ENCODE assay signal across 5 fruit fly cellular contexts in the genomic region with DNA sequence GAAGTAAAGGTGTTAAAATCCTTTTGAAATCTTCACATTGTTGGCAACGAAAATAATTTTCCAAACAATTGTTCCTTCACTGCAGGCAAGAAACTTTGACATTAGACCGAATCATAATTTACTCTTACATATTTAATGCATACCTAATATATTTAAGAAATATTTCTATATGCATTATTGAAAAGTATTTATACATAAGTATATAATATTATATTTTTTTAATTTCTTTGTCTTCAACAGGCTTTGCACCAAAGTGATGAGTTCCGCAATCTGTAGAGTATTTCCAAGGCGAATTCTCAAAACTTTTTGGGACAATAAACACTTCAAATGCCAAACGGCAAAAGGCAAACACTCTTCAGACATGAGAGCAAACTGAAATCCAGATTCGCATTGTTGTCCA.
TF ChIP-seq lines count a peak whose summit lies in the region.

No protein-coding gene starts in this region.

- no peak for TF ChIP-seq CTCF in whole organism, embryonic (GFP tag; optimal IDR thresholded peaks at IDR 0.05; lab: Kevin White, UChicago)

TF ChIP-seq in whole organism, adult, 20 proteins besides CTCF, POLR2A, EP300 and RAD21:
- TF ChIP-seq CG12768 (GFP tag; optimal IDR thresholded peaks at IDR 0.05; lab: Kevin White, UChicago) = no peak
- no peak for TF ChIP-seq CG7045 (GFP tag; optimal IDR thresholded peaks at IDR 0.05; lab: Kevin White, UChicago)
- TF ChIP-seq CG14711 (tag; optimal IDR thresholded peaks at IDR 0.05; lab: Kevin White, UChicago) = peak; percentile 8
- peak; percentile 28 for TF ChIP-seq kay (GFP tag; lab: Kevin White, UChicago; ENCODE audit: borderline replicate concordance)

TF ChIP-seq in whole organism, embryonic, 481 proteins besides CTCF, POLR2A, EP300 and RAD21 (continues in another document):
- no peak for TF ChIP-seq Oaz (GFP tag; IDR thresholded peaks at IDR 0.05; lab: Robert Waterston, UW)
- TF ChIP-seq CG18764 (GFP tag; optimal IDR thresholded peaks at IDR 0.05; lab: Kevin White, UChicago) = peak; percentile 20
- TF ChIP-seq CG3407 (GFP tag; optimal IDR thresholded peaks at IDR 0.05; lab: Kevin White, UChicago) = peak; percentile 19
- TF ChIP-seq CG8765 (GFP tag; IDR thresholded peaks at IDR 0.05; lab: Robert Waterston, UW) = no peak
- no peak for TF ChIP-seq Hr39 (optimal IDR thresholded peaks at IDR 0.05; lab: Kevin White, UChicago)
- TF ChIP-seq CG15601 (tag; optimal IDR thresholded peaks at IDR 0.05; lab: Kevin White, UChicago) = peak; percentile 4
- peak; percentile 35; the same call in 1 of the 3 replicates for TF ChIP-seq ase (GFP tag; IDR thresholded peaks at IDR 0.05; lab: Robert Waterston, UW)
- no peak for TF ChIP-seq CG4707 (GFP tag; optimal IDR thresholded peaks at IDR 0.05; lab: Kevin White, UChicago)
- TF ChIP-seq CG14014 (GFP tag; IDR thresholded peaks at IDR 0.05; lab: Robert Waterston, UW) = peak; percentile 38; the same call in 1 of the 2 replicates
- no peak for TF ChIP-seq CG4360 (GFP tag; IDR thresholded peaks at IDR 0.05; lab: Robert Waterston, UW)
- no peak for TF ChIP-seq Atf-2 (GFP tag; optimal IDR thresholded peaks at IDR 0.05; lab: Kevin White, UChicago)
- TF ChIP-seq CG10565 (GFP tag; optimal IDR thresholded peaks at IDR 0.05; lab: Kevin White, UChicago) = no peak
- TF ChIP-seq CG14965 (GFP tag; optimal IDR thresholded peaks at IDR 0.05; lab: Kevin White, UChicago; ENCODE audit: borderline replicate concordance) = no peak
- TF ChIP-seq row (GFP tag; IDR thresholded peaks at IDR 0.05; lab: Robert Waterston, UW) = peak; percentile 72
- 0 out of 2 replicates have a peak, but pooled peaks have one; percentile 39 for TF ChIP-seq ara (GFP tag; IDR thresholded peaks at IDR 0.05; lab: Robert Waterston, UW)
- TF ChIP-seq tin (GFP tag; optimal IDR thresholded peaks at IDR 0.05; lab: Kevin White, UChicago) = no peak
- no peak for TF ChIP-seq hkb (optimal IDR thresholded peaks at IDR 0.05; lab: Kevin White, UChicago)
- TF ChIP-seq hkb (GFP tag; IDR thresholded peaks at IDR 0.05; lab: Robert Waterston, UW) = peak; percentile 75
- TF ChIP-seq al (GFP tag; IDR thresholded peaks at IDR 0.05; lab: Robert Waterston, UW) = no peak
- TF ChIP-seq CG10543 (GFP tag; optimal IDR thresholded peaks at IDR 0.05; lab: Kevin White, UChicago) = no peak

TF ChIP-seq in whole organism, prepupa, 60 proteins besides CTCF, POLR2A, EP300 and RAD21 (continues in another document):
- TF ChIP-seq CG6854 (GFP tag; optimal IDR thresholded peaks at IDR 0.05; lab: Kevin White, UChicago) (no peak), lz (GFP tag; optimal IDR thresholded peaks at IDR 0.05; lab: Kevin White, UChicago) (no peak), fd59A (GFP tag; optimal IDR thresholded peaks at IDR 0.05; lab: Kevin White, UChicago) (no peak), esn (GFP tag; optimal IDR thresholded peaks at IDR 0.05; lab: Kevin White, UChicago) (peak; percentile 33), acj6 (GFP tag; optimal IDR thresholded peaks at IDR 0.05; lab: Kevin White, UChicago) (peak; percentile 21), CG8632 (GFP tag; optimal IDR thresholded peaks at IDR 0.05; lab: Kevin White, UChicago) (no peak), Sox102F (GFP tag; optimal IDR thresholded peaks at IDR 0.05; lab: Kevin White, UChicago) (peak; percentile 18), salr (GFP tag; optimal IDR thresholded peaks at IDR 0.05; lab: Kevin White, UChicago) (peak in 1 of 2 experiments; percentile 11), pdm3 (GFP tag; optimal IDR thresholded peaks at IDR 0.05; lab: Kevin White, UChicago) (peak; percentile 5), Eip78C (GFP tag; lab: Kevin White, UChicago) (peak; percentile 55), CG8119 (GFP tag; IDR thresholded peaks at IDR 0.05; lab: Robert Waterston, UW) (peak; percentile 62), CG7368 (GFP tag; optimal IDR thresholded peaks at IDR 0.05; lab: Kevin White, UChicago) (no peak), Sox15 (GFP tag; optimal IDR thresholded peaks at IDR 0.05; lab: Kevin White, UChicago) (no peak), OdsH (GFP tag; optimal IDR thresholded peaks at IDR 0.05; lab: Kevin White, UChicago) (peak; percentile 27), CG32006 (GFP tag; optimal IDR thresholded peaks at IDR 0.05; lab: Kevin White, UChicago) (peak; percentile 57), CG15336 (GFP tag; IDR thresholded peaks at IDR 0.05; lab: Robert Waterston, UW) (peak; percentile 76), CG6163 (GFP tag; IDR thresholded peaks at IDR 0.05; lab: Robert Waterston, UW) (peak; percentile 22; the same call in 1 of the 3 replicates), achi (GFP tag; optimal IDR thresholded peaks at IDR 0.05; lab: Kevin White, UChicago) (peak; percentile 39), CG10631 (GFP tag; optimal IDR thresholded peaks at IDR 0.05; lab: Kevin White, UChicago) (peak; percentile 17), Ets21C (GFP tag; optimal IDR thresholded peaks at IDR 0.05; lab: Kevin White, UChicago) (no peak), CG6276 (GFP tag; optimal IDR thresholded peaks at IDR 0.05; lab: Kevin White, UChicago) (peak; percentile 11), eg (GFP tag; IDR thresholded peaks at IDR 0.05; lab: Robert Waterston, UW) (peak; percentile 71)

TF ChIP-seq in whole organism, pupa, 21 proteins besides CTCF, POLR2A, EP300 and RAD21:
- peak; percentile 6 for TF ChIP-seq CG17806 (tag; optimal IDR thresholded peaks at IDR 0.05; lab: Kevin White, UChicago)
- no peak for TF ChIP-seq Pif1B (GFP tag; optimal IDR thresholded peaks at IDR 0.05; lab: Kevin White, UChicago)
- TF ChIP-seq Ets98B (GFP tag; IDR thresholded peaks at IDR 0.05; lab: Robert Waterston, UW) = peak; percentile 40; the same call in 1 of the 2 replicates
- peak; percentile 23; the same call in 1 of the 3 replicates for TF ChIP-seq CG4496 (GFP tag; IDR thresholded peaks at IDR 0.05; lab: Robert Waterston, UW)
- 0 out of 3 replicates have a peak, but pooled peaks have one; percentile 28 for TF ChIP-seq fd96Ca (GFP tag; IDR thresholded peaks at IDR 0.05; lab: Robert Waterston, UW)
- TF ChIP-seq CG8159 (tag; optimal IDR thresholded peaks at IDR 0.05; lab: Kevin White, UChicago) = peak; percentile 5
- TF ChIP-seq CG14655 (GFP tag; optimal IDR thresholded peaks at IDR 0.05; lab: Kevin White, UChicago) = peak; percentile 35
- 0 out of 2 replicates have a peak, but pooled peaks have one; percentile 39 for TF ChIP-seq CG32121 (GFP tag; IDR thresholded peaks at IDR 0.05; lab: Robert Waterston, UW)
- no peak for TF ChIP-seq D1 (tag; optimal IDR thresholded peaks at IDR 0.05; lab: Kevin White, UChicago)
- TF ChIP-seq CG10348 (GFP tag; IDR thresholded peaks at IDR 0.05; lab: Robert Waterston, UW) = no peak
- peak; percentile 22 for TF ChIP-seq CG8301 (tag; optimal IDR thresholded peaks at IDR 0.05; lab: Kevin White, UChicago)

TF ChIP-seq in whole organism, wandering third instar larva, 38 proteins besides CTCF, POLR2A, EP300 and RAD21:
- TF ChIP-seq brk (GFP tag; optimal IDR thresholded peaks at IDR 0.05; lab: Kevin White, UChicago) (peak; percentile 10), woc (GFP tag; optimal IDR thresholded peaks at IDR 0.05; lab: Kevin White, UChicago) (no peak), OdsH (GFP tag; optimal IDR thresholded peaks at IDR 0.05; lab: Kevin White, UChicago) (peak; percentile 27), psq (GFP tag; optimal IDR thresholded peaks at IDR 0.05; lab: Kevin White, UChicago) (peak; percentile 39), Hr83 (GFP tag; optimal IDR thresholded peaks at IDR 0.05; lab: Kevin White, UChicago; ENCODE audit: poor library complexity, severe bottlenecking) (no peak), dmrt93B (GFP tag; optimal IDR thresholded peaks at IDR 0.05; lab: Kevin White, UChicago) (no peak), Sp1 (GFP tag; optimal IDR thresholded peaks at IDR 0.05; lab: Kevin White, UChicago) (peak; percentile 37), sage (GFP tag; optimal IDR thresholded peaks at IDR 0.05; lab: Kevin White, UChicago) (no peak), Vsx2 (GFP tag; optimal IDR thresholded peaks at IDR 0.05; lab: Kevin White, UChicago; ENCODE audit: partially characterized antibody) (no peak), Dfd (GFP tag; optimal IDR thresholded peaks at IDR 0.05; lab: Kevin White, UChicago) (no peak), CG32264 (GFP tag; optimal IDR thresholded peaks at IDR 0.05; lab: Kevin White, UChicago) (no peak), Hnf4 (GFP tag; optimal IDR thresholded peaks at IDR 0.05; lab: Kevin White, UChicago) (no peak), HLH106 (tag; optimal IDR thresholded peaks at IDR 0.05; lab: Kevin White, UChicago) (peak; percentile 56), pan (optimal IDR thresholded peaks at IDR 0.05; lab: Kevin White, UChicago) (no peak), jim (GFP tag; optimal IDR thresholded peaks at IDR 0.05; lab: Kevin White, UChicago) (no peak), tai (GFP tag; optimal IDR thresholded peaks at IDR 0.05; lab: Kevin White, UChicago) (no peak), lola (GFP tag; optimal IDR thresholded peaks at IDR 0.05; lab: Kevin White, UChicago) (no peak), Jra (GFP tag; optimal IDR thresholded peaks at IDR 0.05; lab: Kevin White, UChicago) (no peak), CrebA (GFP tag; optimal IDR thresholded peaks at IDR 0.05; lab: Kevin White, UChicago; ENCODE audit: borderline replicate concordance) (no peak), Rel (GFP tag; optimal IDR thresholded peaks at IDR 0.05; lab: Kevin White, UChicago) (no peak), Rel (tag; optimal IDR thresholded peaks at IDR 0.05; lab: Kevin White, UChicago) (no peak), Hr78 (GFP tag; optimal IDR thresholded peaks at IDR 0.05; lab: Kevin White, UChicago) (no peak), foxo (GFP tag; optimal IDR thresholded peaks at IDR 0.05; lab: Kevin White, UChicago) (peak in 1 of 2 experiments; percentile 41), h (GFP tag; optimal IDR thresholded peaks at IDR 0.05; lab: Kevin White, UChicago) (peak; percentile 33), N (GFP tag; optimal IDR thresholded peaks at IDR 0.05; lab: Kevin White, UChicago) (no peak), Dif (GFP tag; optimal IDR thresholded peaks at IDR 0.05; lab: Kevin White, UChicago; ENCODE audit: partially characterized antibody) (no peak), rgr (GFP tag; optimal IDR thresholded peaks at IDR 0.05; lab: Kevin White, UChicago) (peak; percentile 28), sv (GFP tag; optimal IDR thresholded peaks at IDR 0.05; lab: Kevin White, UChicago) (no peak)
